Worm (Caenorhabditis elegans) whole organism, L4 larva: ENCODE results near the gene msp-40.
"Not testable (repeated sequence)": the region's sequence is repeated elsewhere in the genome, so short reads cannot be mapped to it uniquely, and the experiment has no call there.

Source experiments
- D1046.2 ChIP-seq: fragments of 200-800 bp; sonication (Bioruptor generic); IDR thresholded peaks from 2 replicates; pipeline ENCODE4 v1.3.6; 2022; ENCODE audit warnings: missing genetic modification characterization, missing compliant biosample characterization
- F26F4.8 ChIP-seq: fragments of 200-800 bp; sonication (Bioruptor generic); conservative IDR thresholded peaks from 2 replicates; pipeline ENCODE4 v1.3.6; 2022; ENCODE audit warnings: missing genetic modification characterization, missing compliant biosample characterization
- F37D6.2 ChIP-seq: sonication (generic microtip); optimal IDR thresholded peaks from 2 replicates; lab custom pipeline; 2016; ENCODE audit warnings: mild to moderate bottlenecking, missing genetic modification characterization, missing compliant biosample characterization
- F44E2.7 ChIP-seq: fragments of 200-800 bp; sonication (Bioruptor generic); IDR thresholded peaks from 2 replicates; pipeline ENCODE4 v2.1.2; 2022; ENCODE audit warnings: missing genetic modification characterization, missing compliant biosample characterization
- F49E8.2 ChIP-seq: sonication (generic microtip); optimal IDR thresholded peaks from 2 replicates; lab custom pipeline; 2016; ENCODE audit warnings: missing compliant biosample characterization, mild to moderate bottlenecking, missing genetic modification characterization, borderline replicate concordance
- Y48G9A.11 ChIP-seq: fragments of 200-800 bp; sonication (Bioruptor generic); IDR thresholded peaks from 2 replicates; pipeline ENCODE4 v1.3.6; 2022; ENCODE audit warnings: missing genetic modification reagents, missing genetic modification characterization, missing compliant biosample characterization
- Y5F2A.4 ChIP-seq: fragments of 200-800 bp; sonication (Bioruptor generic); optimal IDR thresholded peaks from 2 replicates; lab custom pipeline; 2018; ENCODE audit warnings: mild to moderate bottlenecking, missing genetic modification characterization, missing compliant biosample characterization
- ZK337.2 ChIP-seq: fragments of 200-800 bp; sonication (Bioruptor generic); IDR thresholded peaks from 2 replicates; pipeline ENCODE4 v1.3.6; 2022; ENCODE audit warnings: missing genetic modification reagents, missing genetic modification characterization, missing compliant biosample characterization
- ZK546.5 ChIP-seq, 2 experiments: sonication (generic microtip); optimal IDR thresholded peaks; 2 replicates each; lab custom pipeline; 2017; ENCODE audit warnings: missing biosample characterization in 2 of 2, missing genetic modification characterization in 2 of 2
- arid-1 ChIP-seq: fragments of 200-800 bp; sonication (Bioruptor generic); conservative IDR thresholded peaks from 2 replicates; pipeline ENCODE4 v1.3.6; 2022; ENCODE audit warnings: missing genetic modification reagents, missing genetic modification characterization, missing compliant biosample characterization
- ceh-28 ChIP-seq: fragments of 150-350 bp; optimal IDR thresholded peaks from 2 replicates; lab custom pipeline; 2014; ENCODE audit warnings: missing biosample characterization, missing genetic modification reagents, missing genetic modification characterization
- ceh-82 ChIP-seq: sonication (generic microtip); optimal IDR thresholded peaks from 2 replicates; lab custom pipeline; 2017; ENCODE audit warnings: missing biosample characterization, missing genetic modification characterization
- cey-2 ChIP-seq: sonication (generic microtip); optimal IDR thresholded peaks from 3 replicates; lab custom pipeline; 2017; ENCODE audit warnings: missing genetic modification characterization, mild to moderate bottlenecking, missing compliant biosample characterization, antibody characterized with exemption, borderline replicate concordance; ENCODE audit not compliant: insufficient read depth
- daf-16 ChIP-seq, 3 experiments: sonication (generic microtip); optimal IDR thresholded peaks; 2 replicates each; lab custom pipeline; 2016 to 2017; ENCODE audit warnings: missing genetic modification characterization in 3 of 3, missing genetic modification reagents in 3 of 3, mild to moderate bottlenecking in 2 of 3, missing compliant biosample characterization in 2 of 3, missing biosample characterization in 1 of 3, moderate library complexity in 1 of 3
- daf-8 ChIP-seq: fragments of 200-800 bp; sonication (Bioruptor generic); IDR thresholded peaks from 2 replicates; pipeline ENCODE4 v1.3.6; 2022; ENCODE audit warnings: missing genetic modification characterization, missing compliant biosample characterization
- dmd-8 ChIP-seq: fragments of 200-800 bp; sonication (Bioruptor generic); IDR thresholded peaks from 2 replicates; pipeline ENCODE4 v1.3.6; 2022; ENCODE audit warnings: missing genetic modification characterization, missing compliant biosample characterization
- duxl-1 ChIP-seq: sonication (generic microtip); optimal IDR thresholded peaks from 2 replicates; lab custom pipeline; 2016; ENCODE audit warnings: mild to moderate bottlenecking, missing genetic modification characterization, moderate library complexity, missing compliant biosample characterization; ENCODE audit not compliant: poor library complexity
- fos-1 ChIP-seq: fragments of 150-350 bp; optimal IDR thresholded peaks from 2 replicates; lab custom pipeline; 2014; ENCODE audit warnings: missing biosample characterization, missing genetic modification characterization
- gei-8 ChIP-seq: fragments of 200-800 bp; sonication (Bioruptor generic); optimal IDR thresholded peaks from 2 replicates; lab custom pipeline; 2018; ENCODE audit warnings: mild to moderate bottlenecking, missing genetic modification characterization, missing compliant biosample characterization
- hlh-30 ChIP-seq: sonication (generic microtip); optimal IDR thresholded peaks from 2 replicates; lab custom pipeline; 2017; ENCODE audit warnings: antibody characterized with exemption, mild to moderate bottlenecking, missing genetic modification characterization, missing compliant biosample characterization; ENCODE audit not compliant: insufficient read depth
- jun-1 ChIP-seq: fragments of 150-350 bp; optimal IDR thresholded peaks from 2 replicates; lab custom pipeline; 2014; ENCODE audit warnings: missing biosample characterization, missing genetic modification reagents, missing genetic modification characterization
- lin-13 ChIP-seq: fragments of 150-350 bp; optimal IDR thresholded peaks from 2 replicates; lab custom pipeline; 2014; ENCODE audit warnings: missing biosample characterization, missing genetic modification reagents, missing genetic modification characterization
- lin-38 ChIP-seq: fragments of 200-800 bp; sonication (Bioruptor generic); IDR thresholded peaks from 2 replicates; pipeline ENCODE4 v1.3.6; 2022; ENCODE audit warnings: missing genetic modification reagents, missing genetic modification characterization, missing compliant biosample characterization
- lsy-2 ChIP-seq, 2 experiments: fragments of 150-350 bp in 1 of 2; sonication (generic microtip) in 1 of 2; optimal IDR thresholded peaks; 2 replicates each; lab custom pipeline; 2014 to 2017; ENCODE audit warnings: missing biosample characterization in 2 of 2, missing genetic modification characterization in 2 of 2
- madf-9 ChIP-seq: fragments of 200-800 bp; sonication (Bioruptor generic); conservative IDR thresholded peaks from 2 replicates; pipeline ENCODE4 v1.3.6; 2022; ENCODE audit warnings: missing genetic modification reagents, missing genetic modification characterization, missing compliant biosample characterization
- mep-1 ChIP-seq: fragments of 150-350 bp; sonication (generic microtip); optimal IDR thresholded peaks from 3 replicates; lab custom pipeline; 2014; ENCODE audit warnings: missing biosample characterization, missing genetic modification characterization
- mxl-2 ChIP-seq: fragments of 200-800 bp; sonication (Bioruptor generic); conservative IDR thresholded peaks from 2 replicates; pipeline ENCODE4 v1.3.6; 2022; ENCODE audit warnings: missing genetic modification reagents, missing genetic modification characterization, missing compliant biosample characterization
- nhr-10 ChIP-seq: fragments of 150-350 bp; optimal IDR thresholded peaks from 2 replicates; lab custom pipeline; 2014; ENCODE audit warnings: missing biosample characterization, missing genetic modification characterization
- nhr-11 ChIP-seq: fragments of 150-350 bp; optimal IDR thresholded peaks from 2 replicates; lab custom pipeline; 2014; ENCODE audit warnings: missing biosample characterization, missing genetic modification characterization
- nhr-48 ChIP-seq: sonication (generic microtip); optimal IDR thresholded peaks from 2 replicates; lab custom pipeline; 2016; ENCODE audit warnings: mild to moderate bottlenecking, missing genetic modification characterization, missing compliant biosample characterization
- nhr-6 ChIP-seq: fragments of 150-350 bp; optimal IDR thresholded peaks from 2 replicates; lab custom pipeline; 2014; ENCODE audit warnings: missing biosample characterization, missing genetic modification characterization
- nhr-77 ChIP-seq: fragments of 150-350 bp; optimal IDR thresholded peaks from 2 replicates; lab custom pipeline; 2014; ENCODE audit warnings: missing biosample characterization, missing genetic modification characterization
- php-3 ChIP-seq: fragments of 200-800 bp; sonication (Bioruptor generic); IDR thresholded peaks from 2 replicates; pipeline ENCODE4 v1.3.6; 2022; ENCODE audit warnings: missing genetic modification reagents, missing genetic modification characterization, missing compliant biosample characterization
- pqm-1 ChIP-seq: sonication (generic microtip); optimal IDR thresholded peaks from 2 replicates; lab custom pipeline; 2017; ENCODE audit warnings: missing biosample characterization, missing genetic modification characterization
- saeg-2 ChIP-seq: fragments of 200-800 bp; sonication (Bioruptor generic); IDR thresholded peaks from 2 replicates; pipeline ENCODE4 v1.3.6; 2022; ENCODE audit warnings: missing genetic modification reagents, missing genetic modification characterization, missing compliant biosample characterization
- skn-1 ChIP-seq: fragments of 150-350 bp; optimal IDR thresholded peaks from 2 replicates; lab custom pipeline; 2014; ENCODE audit warnings: missing biosample characterization, missing genetic modification characterization
- snpc-4 ChIP-seq: fragments of 150-350 bp; optimal IDR thresholded peaks from 2 replicates; lab custom pipeline; 2014; ENCODE audit warnings: missing biosample characterization, missing genetic modification characterization
- spr-1 ChIP-seq: sonication (generic microtip); optimal IDR thresholded peaks from 2 replicates; lab custom pipeline; 2016; ENCODE audit warnings: mild to moderate bottlenecking, missing genetic modification characterization, missing compliant biosample characterization
- spr-3 ChIP-seq: fragments of 200-800 bp; sonication (Bioruptor generic); optimal IDR thresholded peaks from 2 replicates; lab custom pipeline; 2018; ENCODE audit warnings: mild to moderate bottlenecking, missing genetic modification characterization, missing compliant biosample characterization
- tra-1 ChIP-seq: fragments of 200-800 bp; sonication (Bioruptor generic); IDR thresholded peaks from 2 replicates; pipeline ENCODE4 v1.3.6; 2022; ENCODE audit warnings: missing genetic modification reagents, missing genetic modification characterization, missing compliant biosample characterization
- unc-130 ChIP-seq: sonication (generic microtip); optimal IDR thresholded peaks from 2 replicates; lab custom pipeline; 2016; ENCODE audit warnings: missing genetic modification reagents, missing genetic modification characterization, missing compliant biosample characterization
- unc-39 ChIP-seq: sonication (generic microtip); optimal IDR thresholded peaks from 2 replicates; lab custom pipeline; 2017; ENCODE audit warnings: missing biosample characterization, missing genetic modification characterization
- zfp-2 ChIP-seq: sonication (generic microtip); optimal IDR thresholded peaks from 2 replicates; lab custom pipeline; 2016; ENCODE audit warnings: mild to moderate bottlenecking, missing genetic modification characterization, missing compliant biosample characterization
- zfp-3 ChIP-seq: fragments of 200-800 bp; sonication (Bioruptor generic); conservative IDR thresholded peaks from 2 replicates; pipeline ENCODE4 v1.3.6; 2022; ENCODE audit warnings: missing genetic modification reagents, missing genetic modification characterization, missing compliant biosample characterization
- zip-11 ChIP-seq: fragments of 200-800 bp; sonication (Bioruptor generic); IDR thresholded peaks from 2 replicates; pipeline ENCODE4 v1.3.6; 2022; ENCODE audit warnings: missing genetic modification characterization, missing compliant biosample characterization
- zip-2 ChIP-seq: fragments of 150-350 bp; optimal IDR thresholded peaks from 2 replicates; lab custom pipeline; 2014; ENCODE audit warnings: missing biosample characterization, missing genetic modification characterization

msp-40 gene

DNA sequence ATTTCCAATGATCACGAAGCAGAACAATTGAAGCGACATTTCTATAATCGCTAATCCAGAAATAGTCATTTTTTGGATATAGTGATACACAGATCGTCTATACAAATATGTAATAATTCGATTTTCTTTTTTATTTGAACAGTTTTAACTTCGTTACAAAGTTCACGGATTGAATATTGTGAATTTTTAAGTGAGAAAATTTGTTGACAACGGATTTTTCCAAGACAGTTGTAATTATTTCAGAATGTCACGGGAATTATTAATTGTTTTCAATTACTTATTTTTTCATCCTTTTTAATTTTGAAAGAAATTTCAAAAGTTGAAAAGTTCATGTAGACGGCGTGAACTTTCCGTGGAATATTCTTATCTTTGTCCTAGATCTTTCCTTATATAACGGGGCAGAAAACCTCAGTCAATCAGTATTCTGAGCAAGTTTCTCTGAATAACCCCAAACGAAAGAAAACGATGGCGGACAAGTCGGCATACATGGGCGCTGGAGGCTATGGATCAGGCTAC lies 17.0 kb downstream of the msp-40 start, which contains the start of the genes T23B7.2 and nspd-4:
Gene T23B7.2, minus strand, starts transcription at position 101 of the 516 bp plus-strand sequence.
Gene nspd-4, plus strand, starts transcription at position 466 of the 516 bp plus-strand sequence.
- TF ChIP-seq spr-1; zfp-2 (tag; lab: Kevin White, UChicago); nhr-10 (tag; lab: Kevin White, UChicago): not testable (repeated sequence)

DNA sequence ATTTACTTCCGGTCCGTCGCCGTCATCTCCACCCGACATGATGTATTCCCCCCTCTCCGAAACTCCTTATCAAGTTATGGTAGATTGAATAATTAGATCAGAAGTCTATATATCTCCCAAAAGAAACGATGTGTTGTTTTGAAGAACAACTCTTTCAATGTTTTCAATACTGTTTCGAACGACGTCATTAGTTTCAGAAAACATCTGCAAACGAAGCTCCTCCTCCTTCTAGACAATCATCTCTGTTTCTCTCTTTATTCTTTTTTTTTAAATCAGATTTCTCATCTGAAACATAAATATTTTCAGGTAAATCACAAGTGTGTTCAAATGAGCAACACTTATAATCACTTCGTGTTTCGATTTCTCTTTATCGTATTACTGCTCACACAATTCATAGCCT lies 24.7 kb downstream of the msp-40 start, which contains the start of gene T23B7.3:
Gene T23B7.3, plus strand, starts transcription at position 301 of the 400 bp plus-strand sequence.
- no peak for TF ChIP-seq zfp-3

DNA sequence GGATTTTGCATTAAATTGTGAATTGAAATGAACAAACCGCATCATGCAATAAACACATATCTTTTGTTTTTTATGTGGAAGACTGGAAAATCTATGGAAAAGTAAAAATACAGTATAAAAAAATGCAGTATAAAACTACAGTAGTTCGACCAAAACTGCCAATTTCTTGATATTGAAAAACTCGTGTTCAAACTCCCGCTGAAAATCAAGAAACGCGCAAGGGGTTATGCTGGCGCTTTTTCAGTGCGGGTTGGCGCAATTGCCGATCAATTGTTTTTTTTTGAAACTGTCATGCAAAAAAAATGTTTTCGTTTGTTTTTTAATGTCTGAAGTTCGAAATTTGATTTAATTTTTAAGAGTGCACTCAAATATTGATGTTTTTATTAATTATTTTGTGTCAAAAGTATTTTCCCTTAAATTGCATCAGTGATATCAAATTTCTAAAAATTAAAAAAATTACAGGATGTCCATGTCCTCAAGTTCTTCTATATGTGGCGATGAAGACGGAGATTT lies 26.4 kb downstream of the msp-40 start, which contains the start of gene dnj-9:
Gene dnj-9, plus strand, starts transcription at position 463 of the 513 bp plus-strand sequence.
- peak; percentile 88 for TF ChIP-seq hlh-30 (tag; lab: Kevin White, UChicago)
- TF ChIP-seq lin-13 (GFP tag; lab: Kevin White, UChicago) = peak; percentile 81
- TF ChIP-seq F37D6.2 (tag; lab: Kevin White, UChicago) = peak; percentile 89
- peak; percentile 89 for TF ChIP-seq F49E8.2 (tag; lab: Kevin White, UChicago)
- peak; percentile 83 for TF ChIP-seq arid-1 (GFP tag; lab: Robert Waterston, UW)
- TF ChIP-seq D1046.2 (GFP tag; lab: Robert Waterston, UW) = no peak
- peak; percentile 19 for TF ChIP-seq snpc-4
- peak; percentile 80 for TF ChIP-seq php-3
- no peak for TF ChIP-seq ZK546.5 (tag; optimal IDR thresholded peaks at IDR 0.05; lab: Kevin White, UChicago)
- TF ChIP-seq pqm-1 (tag; lab: Kevin White, UChicago) = no peak
- TF ChIP-seq mep-1 (tag; lab: Kevin White, UChicago) = peak; percentile 96
- no peak for TF ChIP-seq daf-8 (GFP tag; lab: Robert Waterston, UW)
- no peak for TF ChIP-seq fos-1 (tag; lab: Kevin White, UChicago)
- peak; percentile 92 for TF ChIP-seq spr-3 (GFP tag; lab: Kevin White, UChicago)
- peak; percentile 52 for TF ChIP-seq unc-130 (GFP tag; lab: Kevin White, UChicago)
- peak; percentile 65 for TF ChIP-seq zfp-2 (tag; lab: Kevin White, UChicago)
- TF ChIP-seq lin-38 = peak; percentile 92
- no peak for TF ChIP-seq Y5F2A.4 (GFP tag; lab: Kevin White, UChicago)
- TF ChIP-seq lsy-2 (tag; optimal IDR thresholded peaks at IDR 0.05; lab: Kevin White, UChicago) = peak; percentile 68 to 96
- peak; percentile 80 for TF ChIP-seq mxl-2
- peak; percentile 92 for TF ChIP-seq duxl-1 (tag; lab: Kevin White, UChicago)
- peak; percentile 93 for TF ChIP-seq nhr-6 (tag; lab: Kevin White, UChicago)
- peak; percentile 89 for TF ChIP-seq nhr-48 (tag; lab: Kevin White, UChicago)
- TF ChIP-seq ceh-82 = no peak
- TF ChIP-seq ceh-28 (tag; lab: Kevin White, UChicago) = no peak
- TF ChIP-seq Y48G9A.11 (GFP tag; lab: Robert Waterston, UW) = peak; percentile 72
- TF ChIP-seq F44E2.7 (GFP tag; lab: Robert Waterston, UW) = no peak
- no peak for TF ChIP-seq zip-11 (GFP tag; lab: Robert Waterston, UW)
- TF ChIP-seq ZK337.2 (GFP tag; lab: Robert Waterston, UW) = peak; percentile 56; the same call in 1 of the 2 replicates
- TF ChIP-seq dmd-8 (GFP tag; lab: Robert Waterston, UW) = no peak
- peak; percentile 38 to 85 for TF ChIP-seq daf-16 (GFP tag; optimal IDR thresholded peaks at IDR 0.05; lab: Kevin White, UChicago)
- TF ChIP-seq daf-16 (tag; optimal IDR thresholded peaks at IDR 0.05; lab: Kevin White, UChicago) = peak; percentile 79
- TF ChIP-seq skn-1 (tag; lab: Kevin White, UChicago) = no peak
- peak; percentile 64 for TF ChIP-seq zip-2 (tag; lab: Kevin White, UChicago)
- no peak for TF ChIP-seq gei-8 (GFP tag; lab: Kevin White, UChicago)
- TF ChIP-seq nhr-77 (tag; lab: Kevin White, UChicago) = peak; percentile 93
- no peak for TF ChIP-seq F26F4.8 (GFP tag; lab: Robert Waterston, UW)
- no peak for TF ChIP-seq cey-2 (tag; lab: Kevin White, UChicago)
- TF ChIP-seq jun-1 (tag; lab: Kevin White, UChicago) = peak; percentile 69
- TF ChIP-seq tra-1 (GFP tag; lab: Robert Waterston, UW) = peak; percentile 86; the same call in 1 of the 2 replicates
- TF ChIP-seq nhr-11 (tag; lab: Kevin White, UChicago) = peak; percentile 84
- TF ChIP-seq saeg-2 (GFP tag; lab: Robert Waterston, UW) = peak; percentile 91
- TF ChIP-seq madf-9 = peak; percentile 63
- TF ChIP-seq unc-39 = no peak
